Fruit fly (Drosophila melanogaster) whole organism, larva: ENCODE results near the gene Pink1.

Experiments
- noc ChIP-seq: fragments of 200-800 bp; sonication (Bioruptor generic); optimal IDR thresholded peaks from 3 replicates; lab custom pipeline; 2019; ENCODE audit warnings: missing biosample characterization, mild to moderate bottlenecking, missing genetic modification characterization, moderate library complexity

Gene Pink1

DNA sequence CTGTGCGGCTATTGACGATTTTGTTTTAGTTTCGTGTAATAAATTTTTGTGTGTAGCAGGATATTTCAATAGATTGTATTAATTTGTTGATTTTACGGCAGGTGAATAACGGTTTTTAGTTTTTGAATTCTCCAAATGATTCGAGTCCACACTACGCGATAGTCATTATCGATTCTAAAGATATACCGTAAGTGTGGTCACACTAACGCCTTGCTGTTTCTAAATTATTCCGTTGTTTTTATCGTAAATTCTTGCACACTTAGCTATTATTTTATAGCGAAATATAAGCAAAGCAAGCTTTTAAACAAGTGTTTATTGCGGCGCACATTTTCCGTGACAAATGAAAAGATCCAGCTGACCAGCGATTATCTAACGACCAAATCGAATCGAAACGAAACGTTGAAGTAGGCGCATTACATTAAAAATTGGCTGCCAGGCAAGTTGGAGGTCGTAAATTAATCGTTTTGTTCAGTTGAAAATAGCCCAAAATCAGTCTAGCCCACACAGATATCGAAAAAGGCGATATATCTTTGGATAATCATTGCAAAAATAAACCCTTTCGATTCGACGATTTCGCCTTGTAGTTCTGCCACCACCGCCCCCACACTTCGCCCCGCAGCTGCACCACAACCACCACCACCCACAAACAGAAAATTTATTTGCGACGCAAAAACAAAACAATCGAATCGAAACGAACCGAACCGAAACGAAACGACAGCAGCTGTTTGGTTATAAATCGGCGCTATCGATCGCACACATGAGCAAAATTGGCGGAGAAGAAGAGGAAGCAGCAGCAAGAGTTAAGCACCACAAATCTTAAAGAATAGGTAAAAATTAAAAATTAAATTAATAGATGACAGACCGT, at the start of gene Pink1:
TSS of gene Pink1 (plus strand) at position 164 of the 865 bp plus-strand sequence.
- no peak for TF ChIP-seq noc (tag; lab: Kevin White, UChicago)

DNA sequence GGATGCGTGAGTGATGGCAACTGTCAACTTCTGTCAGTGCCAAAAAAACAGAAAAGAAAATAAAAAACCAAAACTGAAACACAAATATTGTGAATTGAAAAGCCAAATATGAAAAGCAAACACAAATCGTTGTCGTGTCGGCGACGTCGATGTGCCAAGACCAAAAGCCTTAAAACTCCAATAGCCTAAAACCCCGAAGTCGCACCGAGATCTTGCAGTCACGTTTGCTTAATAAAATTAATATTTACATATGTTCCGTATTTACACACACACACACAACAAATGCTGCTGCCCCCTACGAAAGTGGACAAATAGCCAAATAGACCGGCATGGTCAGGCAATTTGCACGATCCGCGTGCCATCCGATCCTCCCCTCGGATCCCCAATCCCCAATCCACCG, 45.5 kb upstream of the Pink1 start:
- no peak for TF ChIP-seq noc (tag; lab: Kevin White, UChicago)

DNA sequence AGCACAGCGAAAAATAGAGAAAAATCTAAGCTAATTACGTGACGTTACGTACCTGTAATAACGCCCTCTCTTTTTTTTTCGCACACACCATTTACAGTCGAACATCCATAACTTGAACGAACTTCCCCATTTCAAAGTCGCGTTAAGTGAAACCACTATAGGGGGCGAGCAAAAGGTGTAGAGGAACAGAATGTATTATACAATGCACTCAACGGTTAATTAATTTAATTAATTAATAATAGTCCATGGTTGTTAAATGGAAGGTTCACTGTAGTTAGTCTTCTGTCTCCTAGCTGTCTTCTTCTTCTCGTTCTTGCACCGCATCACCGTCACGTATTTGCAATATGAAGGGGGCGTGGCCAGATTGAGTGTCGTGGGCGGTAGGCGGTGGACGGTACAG, 42.0 kb upstream of the Pink1 start:
- no peak for TF ChIP-seq noc (tag; lab: Kevin White, UChicago)

DNA sequence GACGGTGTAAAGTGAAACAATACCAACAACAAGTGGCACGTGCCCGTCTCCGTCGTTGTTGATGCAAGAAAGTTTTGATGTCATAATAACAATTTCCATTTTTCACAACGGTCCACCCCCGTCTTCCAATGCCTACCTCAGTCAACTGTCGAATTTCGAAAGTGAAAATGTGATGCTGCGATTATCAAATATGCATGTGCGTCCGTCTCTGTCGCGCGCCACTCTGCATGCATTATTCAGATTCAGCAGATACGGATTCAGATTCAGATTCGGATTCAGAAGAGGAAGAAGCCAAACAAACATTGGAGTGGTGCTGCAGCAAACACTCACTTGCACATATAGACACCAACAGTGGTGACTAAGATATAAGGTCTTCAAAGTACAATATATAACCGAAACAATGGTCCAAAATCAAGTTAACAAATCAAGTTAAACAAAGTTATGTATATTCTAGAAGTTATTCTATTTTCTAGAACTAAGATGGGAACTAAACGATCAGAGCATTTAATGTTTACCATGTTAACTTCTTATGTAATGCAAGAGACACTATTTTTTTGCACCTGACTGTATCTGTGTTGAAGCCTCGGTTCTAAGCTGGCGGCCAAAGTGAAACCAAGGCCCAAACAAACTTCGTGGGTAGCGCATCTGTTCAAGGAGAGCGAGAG, 40.9 kb upstream of the Pink1 start:
- TF ChIP-seq noc (tag; lab: Kevin White, UChicago) = no peak

- TF ChIP-seq noc (tag; lab: Kevin White, UChicago) = no peak
Observed at dm6 chrX:6646846-6647245, 36.8 kb upstream of the Pink1 start.

dm6 chrX:6654198-6654831, 29.3 kb upstream of the Pink1 start, which contains the start of the genes CG3226 and Cdc7:
Gene CG3226 (minus strand): TSS chrX:6654248.
Gene Cdc7 (plus strand): TSS chrX:6654541.
- TF ChIP-seq noc (tag; lab: Kevin White, UChicago) = peak; percentile 66

DNA sequence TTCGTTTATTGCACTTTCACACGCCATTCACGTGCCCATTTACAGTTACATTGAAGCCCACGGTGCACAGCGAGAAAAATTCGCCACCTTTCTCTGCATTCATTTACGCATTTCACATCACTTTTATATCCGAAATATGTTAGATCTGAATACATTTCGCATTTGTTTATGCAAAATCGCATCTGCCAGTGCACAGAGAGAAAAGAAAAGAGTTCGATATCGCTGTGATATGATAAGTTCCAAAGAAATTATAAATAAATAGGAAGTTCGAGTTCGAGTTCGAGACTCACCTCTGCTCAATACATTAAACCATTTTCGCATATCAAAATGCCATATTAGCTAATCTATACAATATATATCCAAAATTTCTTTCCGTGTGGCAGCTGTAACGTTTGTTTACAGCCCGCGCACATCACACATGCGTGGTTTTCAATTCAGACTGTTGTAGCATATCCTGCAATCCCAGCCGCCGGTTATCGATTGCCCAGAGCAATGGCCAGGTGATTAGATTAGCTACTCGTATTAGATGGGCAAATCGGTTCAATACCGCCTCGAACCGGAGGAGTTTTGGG, 27.5 kb upstream of the Pink1 start:
- peak; percentile 80 for TF ChIP-seq noc (tag; lab: Kevin White, UChicago)

DNA sequence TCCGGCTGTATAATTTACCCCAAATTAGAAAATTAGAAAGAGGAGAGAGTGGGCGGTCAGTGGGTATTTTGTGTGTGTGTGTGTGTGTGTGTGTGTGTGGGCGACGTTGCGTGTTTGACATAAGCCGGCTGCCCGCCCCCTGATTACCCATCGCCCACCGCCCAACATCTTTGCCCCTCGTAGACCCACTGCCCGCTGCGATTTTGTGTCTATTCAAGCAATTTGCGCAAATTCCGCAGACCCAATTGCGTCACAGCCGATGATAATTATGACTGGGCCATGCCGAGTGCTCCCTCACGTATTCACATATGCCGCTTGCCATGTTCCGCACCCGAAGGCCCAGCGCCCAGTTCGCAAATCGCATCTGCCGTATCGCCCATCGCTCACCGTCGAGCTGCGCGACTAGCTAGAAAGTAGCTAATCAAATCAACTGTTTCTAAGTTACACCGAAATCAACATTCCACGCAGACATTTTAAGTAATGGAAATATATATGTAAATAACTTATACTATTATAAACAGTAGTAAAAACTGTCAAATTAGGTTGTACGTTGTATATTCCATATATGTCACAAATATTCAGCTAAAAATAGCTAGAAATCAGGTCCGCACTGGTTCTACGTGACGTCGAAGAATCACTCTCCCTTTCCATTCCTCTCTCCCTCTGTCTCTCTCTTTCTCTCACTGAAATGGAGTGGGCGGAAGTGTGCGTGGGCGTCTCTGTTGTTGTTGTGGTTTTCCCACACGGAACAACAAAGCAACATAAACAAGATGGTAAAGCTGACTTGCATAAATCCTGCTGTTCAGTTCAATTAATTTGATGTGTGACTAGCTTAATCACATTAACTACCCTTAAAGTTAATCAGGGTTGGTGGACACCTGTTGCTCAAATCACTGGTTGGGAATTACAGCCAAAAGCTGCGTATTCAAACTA, 26.7 kb upstream of the Pink1 start:
- peak; percentile 74 for TF ChIP-seq noc (tag; lab: Kevin White, UChicago)

DNA sequence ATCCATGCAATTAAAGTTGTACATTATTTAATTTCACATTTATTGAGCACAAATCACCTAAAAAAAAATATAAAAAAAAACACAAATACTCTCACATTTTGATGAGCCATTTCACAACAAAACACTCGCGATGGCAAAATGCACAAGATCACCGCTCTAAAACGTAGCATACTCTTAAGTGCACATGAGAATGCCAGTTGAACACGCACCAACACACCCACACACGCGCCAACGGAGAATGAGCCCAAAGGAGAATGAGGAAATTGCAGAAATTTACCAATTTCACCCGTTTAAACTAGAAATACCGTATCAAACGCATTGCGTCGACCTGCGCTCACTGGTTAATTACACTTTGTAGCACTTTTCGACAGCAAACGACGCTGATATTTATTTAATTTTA, 23.7 kb upstream of the Pink1 start:
- TF ChIP-seq noc (tag; lab: Kevin White, UChicago) = no peak

DNA sequence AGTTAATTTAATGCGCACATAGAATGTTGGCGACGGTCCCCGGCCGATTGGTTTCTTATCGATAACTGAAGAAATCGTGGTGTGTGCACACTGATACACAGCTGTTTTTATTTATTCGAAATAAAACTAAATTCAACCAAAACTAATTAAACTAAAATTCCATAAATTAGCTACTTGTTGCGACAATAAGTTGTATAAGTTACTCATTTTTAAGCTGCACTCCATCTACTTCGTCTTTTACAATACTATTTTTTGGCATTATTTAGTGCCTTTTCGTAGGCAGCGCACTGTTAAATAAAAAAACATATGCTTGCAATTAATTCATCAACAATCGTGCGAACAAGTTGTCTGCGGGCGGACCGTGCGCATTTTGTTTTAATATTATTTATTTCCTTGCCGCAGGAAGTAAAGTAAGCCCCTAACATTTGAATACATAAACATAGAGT, 22.2 kb upstream of the Pink1 start, which contains the start of the genes CG3224 and Ctr1A:
TSS of gene CG3224 (minus strand) at position 71 of the 446 bp plus-strand sequence.
TSS of gene Ctr1A (plus strand) at position 256 of the 446 bp plus-strand sequence.
- TF ChIP-seq noc (tag; lab: Kevin White, UChicago) = peak; percentile 14

dm6 chrX:6661880-6662279, 21.7 kb upstream of the Pink1 start:
- no peak for TF ChIP-seq noc (tag; lab: Kevin White, UChicago)

DNA sequence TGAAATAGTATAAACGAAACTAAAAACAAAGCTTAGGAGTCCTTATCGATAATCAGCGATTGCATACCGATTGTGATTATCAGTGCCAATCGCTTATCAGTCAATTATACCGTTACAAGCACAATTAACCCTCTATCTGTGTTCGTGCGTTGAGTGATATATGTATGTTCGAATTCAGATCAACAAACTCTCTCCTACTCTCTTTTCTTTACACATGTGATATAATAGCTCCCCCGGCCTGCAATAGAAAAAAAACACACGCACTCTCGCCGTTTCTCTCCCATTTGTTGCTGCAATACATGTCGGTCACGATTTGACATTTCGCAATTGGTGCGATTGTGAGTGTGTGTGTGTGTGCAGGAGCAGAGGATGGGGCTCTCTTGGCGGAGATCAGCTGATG, 21.2 kb upstream of the Pink1 start:
- TF ChIP-seq noc (tag; lab: Kevin White, UChicago) = no peak

DNA sequence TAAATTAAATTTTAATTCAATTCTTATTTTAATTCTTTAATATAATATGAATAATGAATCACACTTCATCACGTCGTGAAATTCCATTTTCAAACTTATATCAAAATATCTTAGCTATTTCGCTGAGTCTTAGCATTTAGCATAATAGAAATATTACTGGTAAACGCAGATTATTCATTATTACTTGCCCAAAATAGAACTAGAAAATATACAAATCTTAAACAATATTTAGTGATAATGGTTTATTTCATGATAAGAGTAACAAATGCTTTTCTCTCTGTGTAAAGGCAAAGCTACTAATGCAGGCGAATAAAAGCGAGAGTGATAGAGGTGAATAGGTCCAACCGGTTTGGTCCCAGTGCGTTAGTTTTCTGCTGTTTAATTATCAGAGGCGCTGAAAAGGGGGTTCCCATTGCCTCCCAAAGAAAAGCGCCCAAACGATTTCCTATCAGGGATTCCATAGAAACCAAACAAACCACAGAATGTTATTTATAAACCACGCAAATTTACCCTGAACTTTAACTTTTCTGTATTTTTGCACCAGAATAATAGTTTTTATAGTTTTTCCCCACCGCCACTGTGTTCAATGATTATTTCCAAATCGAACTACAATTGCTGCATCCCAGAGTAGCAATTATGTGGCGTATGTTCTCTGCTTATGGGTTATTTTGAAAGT, 20.6 kb upstream of the Pink1 start:
- TF ChIP-seq noc (tag; lab: Kevin White, UChicago) = no peak

dm6 chrX:6663976-6664375, 19.6 kb upstream of the Pink1 start:
- TF ChIP-seq noc (tag; lab: Kevin White, UChicago) = no peak
